Fruit fly (Drosophila melanogaster) whole organism, embryonic: ENCODE results near the gene RapGAP1.

Experiments
- Antp ChIP-seq: fragments of 200-800 bp; sonication (Bioruptor generic); optimal IDR thresholded peaks from 3 replicates; lab custom pipeline; 2016; ENCODE audit warnings: missing biosample characterization, missing genetic modification characterization
- C15 ChIP-seq: fragments of 200-800 bp; sonication (Bioruptor generic); IDR thresholded peaks from 3 replicates; pipeline ENCODE4 v1.3.6; 2022; ENCODE audit warnings: missing biosample characterization, missing genetic modification characterization
- CG10959 ChIP-seq: fragments of 200-800 bp; sonication (Bioruptor generic); IDR thresholded peaks from 2 replicates; pipeline ENCODE4 v1.3.6; 2022; ENCODE audit warnings: missing biosample characterization, missing genetic modification characterization
- CG11696 ChIP-seq: fragments of 200-800 bp; sonication (Bioruptor generic); IDR thresholded peaks from 2 replicates; pipeline ENCODE4 v1.3.6; 2022; ENCODE audit warnings: missing biosample characterization, missing genetic modification characterization
- CG1233 ChIP-seq: fragments of 200-800 bp; sonication (Bioruptor generic); optimal IDR thresholded peaks from 4 replicates; lab custom pipeline; 2018; ENCODE audit warnings: missing biosample characterization, mild to moderate bottlenecking, missing genetic modification characterization
- CG14860 ChIP-seq: fragments of 200-800 bp; sonication (Bioruptor generic); IDR thresholded peaks from 3 replicates; pipeline ENCODE4 v1.3.6; 2022; ENCODE audit warnings: missing biosample characterization, missing genetic modification characterization; ENCODE audit not compliant: partially characterized antibody
- CG15514 ChIP-seq: fragments of 200-800 bp; sonication (Bioruptor generic); optimal IDR thresholded peaks from 3 replicates; lab custom pipeline; 2017; ENCODE audit warnings: missing biosample characterization, missing genetic modification characterization, mild to moderate bottlenecking, moderate library complexity, missing genetic modification reagents
- CG1603 ChIP-seq: fragments of 200-800 bp; sonication (Bioruptor generic); optimal IDR thresholded peaks from 2 replicates; lab custom pipeline; 2019; ENCODE audit warnings: missing biosample characterization, mild to moderate bottlenecking, missing genetic modification characterization, moderate library complexity
- CG18011 ChIP-seq: fragments of 200-800 bp; sonication (Bioruptor generic); optimal IDR thresholded peaks from 2 replicates; lab custom pipeline; 2017; ENCODE audit warnings: missing biosample characterization, missing genetic modification characterization, mild to moderate bottlenecking, moderate library complexity, missing genotype
- CG2678 ChIP-seq: fragments of 200-800 bp; sonication (Bioruptor generic); optimal IDR thresholded peaks from 3 replicates; lab custom pipeline; 2019; ENCODE audit warnings: missing biosample characterization, mild to moderate bottlenecking, missing genetic modification characterization, moderate library complexity
- CG32772 ChIP-seq: fragments of 200-800 bp; sonication (Bioruptor generic); IDR thresholded peaks from 2 replicates; pipeline ENCODE4 v1.3.6; 2022; ENCODE audit warnings: missing biosample characterization, missing genetic modification characterization
- CG6254 ChIP-seq: fragments of 200-800 bp; sonication (Bioruptor generic); optimal IDR thresholded peaks from 3 replicates; lab custom pipeline; 2017; ENCODE audit warnings: mild to moderate bottlenecking, missing biosample characterization, missing genetic modification reagents, missing genetic modification characterization
- CG9876 ChIP-seq: fragments of 200-800 bp; sonication (Bioruptor generic); optimal IDR thresholded peaks from 2 replicates; lab custom pipeline; 2016; ENCODE audit warnings: missing biosample characterization, missing genetic modification characterization
- CoRest ChIP-seq: fragments of 200-800 bp; sonication (Bioruptor generic); optimal IDR thresholded peaks from 3 replicates; lab custom pipeline; 2018; ENCODE audit warnings: missing biosample characterization, mild to moderate bottlenecking, missing genetic modification characterization, moderate library complexity
- Dref ChIP-seq: fragments of 200-800 bp; sonication (Bioruptor generic); IDR thresholded peaks from 2 replicates; pipeline ENCODE4 v1.3.6; 2022; ENCODE audit warnings: missing biosample characterization, missing genetic modification characterization
- Ets65A ChIP-seq: fragments of 200-800 bp; sonication (Bioruptor generic); peaks from one replicate; lab custom pipeline; 2016; ENCODE audit warnings: missing biosample characterization, missing genetic modification characterization
- Fer1 ChIP-seq: fragments of 200-800 bp; sonication (Bioruptor generic); optimal IDR thresholded peaks from 2 replicates; lab custom pipeline; 2017; ENCODE audit warnings: missing biosample characterization, mild to moderate bottlenecking, missing genetic modification characterization
- Hr3 ChIP-seq: fragments of 200-800 bp; sonication (Bioruptor generic); optimal IDR thresholded peaks from 3 replicates; lab custom pipeline; 2016; ENCODE audit warnings: missing biosample characterization, missing genetic modification characterization
- Jarid2 ChIP-seq: fragments of 200-800 bp; sonication (Bioruptor generic); optimal IDR thresholded peaks from 3 replicates; lab custom pipeline; 2017; ENCODE audit warnings: mild to moderate bottlenecking, missing biosample characterization, missing genetic modification reagents, missing genetic modification characterization
- Mrtf ChIP-seq: fragments of 200-800 bp; sonication (Bioruptor generic); IDR thresholded peaks from 3 replicates; pipeline ENCODE4 v1.3.6; 2022; ENCODE audit warnings: missing biosample characterization, missing genetic modification characterization
- Sox102F ChIP-seq: fragments of 200-800 bp; sonication (Bioruptor generic); optimal IDR thresholded peaks from 2 replicates; lab custom pipeline; 2018; ENCODE audit warnings: missing biosample characterization, mild to moderate bottlenecking, missing genetic modification characterization, moderate library complexity
- Stat92E ChIP-seq, 3 experiments: fragments of >200 bp in 2 of 3; fragments of 200-800 bp in 1 of 3; sonication (Bioruptor generic) in 1 of 3; optimal IDR thresholded peaks; 2 replicates each; lab custom pipeline; 2017 to 2019; ENCODE audit warnings: missing biosample characterization in 3 of 3, missing genetic modification characterization in 3 of 3, mild to moderate bottlenecking in 1 of 3, moderate library complexity in 1 of 3
- aop ChIP-seq: fragments of 200-800 bp; sonication (Bioruptor generic); IDR thresholded peaks from 2 replicates; pipeline ENCODE4 v1.3.6; 2022; ENCODE audit warnings: missing biosample characterization, missing genetic modification characterization
- bowl ChIP-seq: fragments of 200-800 bp; sonication (Bioruptor generic); IDR thresholded peaks from 2 replicates; pipeline ENCODE4 v1.3.6; 2022; ENCODE audit warnings: missing biosample characterization, missing genetic modification characterization
- ci ChIP-seq: fragments of 200-800 bp; sonication (Bioruptor generic); IDR thresholded peaks from 3 replicates; pipeline ENCODE4 v1.3.6; 2022; ENCODE audit warnings: missing biosample characterization, missing genetic modification characterization
- danr ChIP-seq: fragments of 200-800 bp; sonication (Bioruptor generic); IDR thresholded peaks from 2 replicates; pipeline ENCODE4 v1.3.6; 2022; ENCODE audit warnings: missing biosample characterization, missing genetic modification characterization
- gcm2 ChIP-seq: fragments of 200-800 bp; sonication (Bioruptor generic); optimal IDR thresholded peaks from 2 replicates; lab custom pipeline; 2016; ENCODE audit warnings: missing biosample characterization, missing genetic modification characterization
- jing ChIP-seq: fragments of 200-800 bp; sonication (Bioruptor generic); optimal IDR thresholded peaks from 2 replicates; lab custom pipeline; 2018; ENCODE audit warnings: missing biosample characterization, mild to moderate bottlenecking, missing genetic modification characterization
- lmd ChIP-seq: fragments of 200-800 bp; sonication (Bioruptor generic); IDR thresholded peaks from 2 replicates; pipeline ENCODE4 v1.3.6; 2022; ENCODE audit warnings: missing biosample characterization, missing genetic modification characterization
- mirr ChIP-seq: fragments of 200-800 bp; sonication (Bioruptor generic); optimal IDR thresholded peaks from 3 replicates; lab custom pipeline; 2018; ENCODE audit warnings: missing biosample characterization, mild to moderate bottlenecking, missing genetic modification characterization
- org-1 ChIP-seq: fragments of 200-800 bp; sonication (Bioruptor generic); optimal IDR thresholded peaks from 2 replicates; lab custom pipeline; 2017; ENCODE audit warnings: missing biosample characterization, missing genetic modification characterization
- p53 ChIP-seq: fragments of 200-800 bp; sonication (Bioruptor generic); optimal IDR thresholded peaks from 2 replicates; lab custom pipeline; 2016; ENCODE audit warnings: missing biosample characterization, missing genetic modification characterization
- phol ChIP-seq: fragments of 200-800 bp; sonication (Bioruptor generic); optimal IDR thresholded peaks from 3 replicates; lab custom pipeline; 2018; ENCODE audit warnings: missing biosample characterization, mild to moderate bottlenecking, missing genetic modification characterization, moderate library complexity
- pita ChIP-seq: fragments of 200-800 bp; sonication (Bioruptor generic); optimal IDR thresholded peaks from 2 replicates; lab custom pipeline; 2017; ENCODE audit warnings: missing biosample characterization, mild to moderate bottlenecking, missing genetic modification characterization
- rib ChIP-seq: fragments of 200-800 bp; sonication (Bioruptor generic); IDR thresholded peaks from 2 replicates; pipeline ENCODE4 v1.3.6; 2022; ENCODE audit warnings: missing biosample characterization, missing genetic modification characterization
- ro ChIP-seq: fragments of 200-800 bp; sonication (Bioruptor generic); IDR thresholded peaks from 2 replicates; pipeline ENCODE4 v1.3.6; 2022; ENCODE audit warnings: missing biosample characterization, missing genetic modification characterization
- salm ChIP-seq: fragments of 200-800 bp; sonication (Bioruptor generic); optimal IDR thresholded peaks from 2 replicates; lab custom pipeline; 2018; ENCODE audit warnings: missing biosample characterization, mild to moderate bottlenecking, missing genetic modification characterization
- sens ChIP-seq: fragments of 200-800 bp; sonication (Bioruptor generic); peaks from one replicate; lab custom pipeline; 2016; ENCODE audit warnings: missing biosample characterization, missing genetic modification characterization
- stc ChIP-seq: fragments of 200-800 bp; sonication (Bioruptor generic); IDR thresholded peaks from 2 replicates; pipeline ENCODE4 v1.3.6; 2022; ENCODE audit warnings: missing biosample characterization, missing genetic modification characterization
- tin ChIP-seq: fragments of 200-800 bp; sonication (Bioruptor generic); optimal IDR thresholded peaks from 3 replicates; lab custom pipeline; 2016; ENCODE audit warnings: missing biosample characterization, missing genetic modification characterization
- tll ChIP-seq, 2 experiments: fragments of 200-800 bp in 1 of 2; fragments of >200 bp in 1 of 2; sonication (Bioruptor generic) in 1 of 2; optimal IDR thresholded peaks; 2 replicates each; lab custom pipeline; 2017 to 2019; ENCODE audit warnings: missing biosample characterization in 2 of 2, missing genetic modification characterization in 2 of 2, mild to moderate bottlenecking in 1 of 2, moderate library complexity in 1 of 2
- trh ChIP-seq: fragments of 200-800 bp; sonication (Bioruptor generic); optimal IDR thresholded peaks from 2 replicates; lab custom pipeline; 2016; ENCODE audit warnings: missing biosample characterization, missing genetic modification characterization
- tx ChIP-seq: fragments of 200-800 bp; sonication (Bioruptor generic); optimal IDR thresholded peaks from 2 replicates; lab custom pipeline; 2016; ENCODE audit warnings: missing biosample characterization, missing genetic modification characterization
- usp ChIP-seq: fragments of >200 bp; optimal IDR thresholded peaks from 2 replicates; lab custom pipeline; 2017; ENCODE audit warnings: missing biosample characterization, missing genetic modification characterization
- vnd ChIP-seq: fragments of 200-800 bp; sonication (Bioruptor generic); IDR thresholded peaks from 3 replicates; pipeline ENCODE4 v1.3.6; 2022; ENCODE audit warnings: missing biosample characterization, missing genetic modification characterization; ENCODE audit not compliant: partially characterized antibody
- vvl ChIP-seq: fragments of 200-800 bp; sonication (Bioruptor generic); IDR thresholded peaks from 2 replicates; pipeline ENCODE4 v1.3.6; 2022; ENCODE audit warnings: missing biosample characterization, missing genetic modification characterization
- wek ChIP-seq: fragments of 200-800 bp; sonication (Bioruptor generic); optimal IDR thresholded peaks from 3 replicates; lab custom pipeline; 2018; ENCODE audit warnings: missing biosample characterization, mild to moderate bottlenecking, missing genetic modification characterization, moderate library complexity
- z ChIP-seq: fragments of 200-800 bp; sonication (Bioruptor generic); IDR thresholded peaks from 3 replicates; pipeline ENCODE4 v1.3.6; 2022; ENCODE audit warnings: missing biosample characterization, missing genetic modification characterization

The RapGAP1 gene

DNA sequence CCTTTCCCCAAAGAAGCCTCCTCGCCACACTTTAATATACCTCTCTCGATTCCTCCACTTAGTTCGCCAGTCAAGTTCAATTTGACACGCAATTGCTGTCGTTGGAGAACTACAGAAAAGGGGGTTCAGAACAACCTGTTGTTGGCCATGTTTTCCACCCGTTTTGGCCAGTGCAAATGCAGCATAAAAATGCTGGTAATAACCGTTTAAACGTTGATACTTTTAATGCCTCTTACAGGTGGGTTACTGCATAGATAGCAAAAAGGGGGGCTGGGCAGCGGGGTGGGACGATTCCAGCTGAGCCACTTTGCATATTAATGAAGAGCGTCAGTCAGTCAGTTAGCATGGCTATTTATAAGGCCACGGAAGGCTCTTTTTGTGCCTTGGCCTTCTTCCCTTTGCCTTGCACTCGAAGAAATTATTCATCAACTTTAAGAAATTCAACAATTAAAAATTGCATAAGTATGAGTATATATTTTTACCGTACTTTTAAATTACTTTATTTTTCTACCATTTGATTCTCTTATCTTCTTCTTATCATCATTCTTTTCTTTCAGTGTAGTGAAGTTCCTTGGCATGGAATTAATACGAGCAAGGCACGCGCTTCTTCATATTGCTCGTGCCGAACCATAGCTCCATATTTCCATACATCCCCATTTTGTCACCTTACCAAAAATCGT lies 37.6 kb downstream of the RapGAP1 start (continued):
- TF ChIP-seq aop (GFP tag; lab: Robert Waterston, UW): no peak
- peak; percentile 50 for TF ChIP-seq Sox102F (GFP tag; lab: Kevin White, UChicago)
- TF ChIP-seq bowl (GFP tag; lab: Robert Waterston, UW): no peak
- TF ChIP-seq mirr (GFP tag; lab: Kevin White, UChicago): no peak
- TF ChIP-seq Mrtf (GFP tag; lab: Robert Waterston, UW): no peak
- no peak for TF ChIP-seq CG6254 (GFP tag; lab: Kevin White, UChicago)
- no peak for TF ChIP-seq C15 (GFP tag; lab: Robert Waterston, UW)
- TF ChIP-seq CG11696: no peak
- TF ChIP-seq trh (GFP tag; lab: Kevin White, UChicago): peak; percentile 27
- no peak for TF ChIP-seq pita
- 0 out of 2 replicates have a peak, but pooled peaks have one; percentile 26 for TF ChIP-seq stc (GFP tag; lab: Robert Waterston, UW)
- TF ChIP-seq tll (GFP tag; optimal IDR thresholded peaks at IDR 0.05; lab: Kevin White, UChicago): no peak
- TF ChIP-seq Fer1: peak; percentile 39
- TF ChIP-seq org-1 (GFP tag; lab: Kevin White, UChicago): no peak
- TF ChIP-seq CG1603 (tag; lab: Kevin White, UChicago): peak; percentile 10
- TF ChIP-seq phol (tag; lab: Kevin White, UChicago): peak; percentile 62
- no peak for TF ChIP-seq wek
- TF ChIP-seq Stat92E (GFP tag; optimal IDR thresholded peaks at IDR 0.05; lab: Kevin White, UChicago): no peak
- TF ChIP-seq tx (GFP tag; lab: Kevin White, UChicago): no peak
- no peak for TF ChIP-seq vnd (GFP tag; lab: Robert Waterston, UW)

DNA sequence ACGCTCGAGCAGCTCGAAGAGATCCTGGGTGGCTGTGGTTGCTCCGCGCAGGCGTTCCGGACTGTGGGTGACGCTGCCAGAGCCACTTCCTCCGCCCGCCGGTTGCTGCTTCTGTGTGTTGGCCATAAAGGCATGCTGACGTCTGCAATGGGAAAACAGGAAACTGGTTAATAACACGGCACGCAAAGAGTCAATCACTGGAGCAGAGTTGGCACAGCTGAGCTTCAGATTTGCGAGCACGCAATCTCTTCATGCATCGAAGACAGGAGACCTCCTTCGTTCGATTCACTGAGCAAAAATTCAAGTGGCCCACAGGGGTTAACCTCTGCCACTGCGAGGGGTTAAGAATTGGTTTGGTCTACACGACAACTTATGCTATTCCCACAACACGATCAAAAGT lies 42.4 kb downstream of the RapGAP1 start:
- TF ChIP-seq Dref (GFP tag; lab: Robert Waterston, UW) (peak; percentile 24; the same call in 1 of the 2 replicates), CG32772 (GFP tag; lab: Robert Waterston, UW) (0 out of 2 replicates have a peak, but pooled peaks have one; percentile 15), ci (GFP tag; lab: Robert Waterston, UW) (no peak), danr (no peak), Hr3 (GFP tag; lab: Kevin White, UChicago) (no peak), gcm2 (GFP tag; lab: Kevin White, UChicago) (no peak), CG1233 (GFP tag; lab: Kevin White, UChicago) (no peak), Ets65A (GFP tag; lab: Kevin White, UChicago) (peak; percentile 57), z (GFP tag; lab: Robert Waterston, UW) (peak; percentile 7; the same call in 1 of the 3 replicates), sens (GFP tag; lab: Kevin White, UChicago) (peak; percentile 44), CG10959 (GFP tag; lab: Robert Waterston, UW) (0 out of 2 replicates have a peak, but pooled peaks have one; percentile 31)
- TF ChIP-seq, all 482 proteins: peak for 6

DNA sequence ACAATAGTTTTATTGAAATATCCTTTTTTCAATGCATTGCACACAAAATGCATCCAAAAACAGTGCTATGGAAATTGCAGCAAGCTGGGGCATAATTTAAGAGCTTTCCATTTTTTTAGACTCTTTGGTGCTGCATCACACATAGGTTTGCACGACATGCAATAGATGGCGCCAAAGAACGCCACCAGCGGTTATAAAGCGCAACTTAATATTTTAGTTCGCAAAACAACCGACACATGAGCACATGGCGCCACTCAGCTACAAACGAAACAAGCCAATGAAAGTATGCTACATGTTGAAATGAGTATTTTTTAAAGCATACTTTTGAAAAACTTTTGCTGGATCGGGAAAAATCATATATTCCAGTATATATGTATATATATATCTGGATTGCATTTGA lies 43.9 kb downstream of the RapGAP1 start:
- TF ChIP-seq CG18011 (GFP tag; lab: Kevin White, UChicago) (peak; percentile 21), salm (tag; lab: Kevin White, UChicago) (peak; percentile 14), tin (GFP tag; lab: Kevin White, UChicago) (peak; percentile 90), p53 (GFP tag; lab: Kevin White, UChicago) (peak; percentile 57), lmd (GFP tag; lab: Robert Waterston, UW) (peak; percentile 82), rib (GFP tag; lab: Robert Waterston, UW) (no peak), CG2678 (tag; lab: Kevin White, UChicago) (peak; percentile 61), ro (GFP tag; lab: Robert Waterston, UW) (0 out of 2 replicates have a peak, but pooled peaks have one; percentile 42), Antp (GFP tag; lab: Kevin White, UChicago) (peak; percentile 81), CoRest (tag; lab: Kevin White, UChicago) (peak; percentile 71), CG9876 (peak; percentile 73), CG15514 (peak; percentile 68), CG14860 (GFP tag; lab: Robert Waterston, UW) (no peak), Jarid2 (GFP tag; lab: Kevin White, UChicago) (peak; percentile 61), pita (peak; percentile 75), jing (GFP tag; lab: Kevin White, UChicago) (peak; percentile 7), usp (no peak), vvl (GFP tag; lab: Robert Waterston, UW) (peak; percentile 91)
